Worm (Caenorhabditis elegans) whole organism, L3 larva: ENCODE data around the gene F16B4.4.

Experiments
- R02D3.7 ChIP-seq: fragments of 150-350 bp; optimal IDR thresholded peaks from 2 replicates; lab custom pipeline; 2014; ENCODE audit warnings: missing biosample characterization, missing genetic modification characterization
- aly-2 ChIP-seq: fragments of 150-350 bp; optimal IDR thresholded peaks from 2 replicates; lab custom pipeline; 2014; ENCODE audit warnings: missing biosample characterization, missing genetic modification characterization
- ama-1 ChIP-seq: fragments of 150-350 bp; optimal IDR thresholded peaks from 2 replicates; lab custom pipeline; 2018
- ceh-16 ChIP-seq: sonication (generic microtip); optimal IDR thresholded peaks from 2 replicates; lab custom pipeline; 2017; ENCODE audit warnings: missing biosample characterization, missing genetic modification characterization
- ceh-82 ChIP-seq: fragments of 150-350 bp; optimal IDR thresholded peaks from 2 replicates; lab custom pipeline; 2014; ENCODE audit warnings: missing biosample characterization, missing genetic modification characterization
- ceh-9 ChIP-seq: sonication (generic microtip); optimal IDR thresholded peaks from 2 replicates; lab custom pipeline; 2018; ENCODE audit warnings: missing biosample characterization, missing genetic modification characterization
- daf-12 ChIP-seq: fragments of 150-350 bp; optimal IDR thresholded peaks from 2 replicates; lab custom pipeline; 2014; ENCODE audit warnings: missing biosample characterization, missing genetic modification reagents, missing genetic modification characterization
- egl-27 ChIP-seq: sonication (generic microtip); optimal IDR thresholded peaks from 4 replicates; lab custom pipeline; 2017; ENCODE audit warnings: missing biosample characterization, missing genetic modification reagents, missing genetic modification characterization
- egl-5 ChIP-seq: fragments of 150-350 bp; optimal IDR thresholded peaks from 2 replicates; lab custom pipeline; 2017; ENCODE audit warnings: missing biosample characterization, missing genetic modification reagents, missing genetic modification characterization, inconsistent platforms
- elt-2 ChIP-seq: sonication (generic microtip); optimal IDR thresholded peaks from 2 replicates; lab custom pipeline; 2016; ENCODE audit warnings: missing genetic modification reagents, mild to moderate bottlenecking, missing genetic modification characterization, missing compliant biosample characterization
- elt-3 ChIP-seq, 3 experiments: fragments of 150-350 bp in 1 of 3; sonication (generic microtip) in 2 of 3; optimal IDR thresholded peaks; 2 replicates in 2 of 3; 4 replicates in 1 of 3; lab custom pipeline; 2014 to 2017; ENCODE audit warnings: missing biosample characterization in 3 of 3, missing genetic modification characterization in 3 of 3
- eor-1 ChIP-seq, 2 experiments: fragments of 150-350 bp; optimal IDR thresholded peaks; 2 replicates each; lab custom pipeline; 2014 to 2018; ENCODE audit warnings: missing biosample characterization in 2 of 2, missing genetic modification characterization in 2 of 2
- fkh-10 ChIP-seq: sonication (generic microtip); optimal IDR thresholded peaks from 2 replicates; lab custom pipeline; 2017; ENCODE audit warnings: missing biosample characterization, missing genetic modification reagents, missing genetic modification characterization
- fkh-2 ChIP-seq: fragments of 150-350 bp; optimal IDR thresholded peaks from 2 replicates; lab custom pipeline; 2014; ENCODE audit warnings: missing biosample characterization, missing genetic modification reagents, missing genetic modification characterization
- fos-1 ChIP-seq: fragments of 150-350 bp; optimal IDR thresholded peaks from 2 replicates; lab custom pipeline; 2014; ENCODE audit warnings: missing biosample characterization, missing genetic modification characterization
- hmg-11 ChIP-seq: sonication (generic microtip); optimal IDR thresholded peaks from 2 replicates; lab custom pipeline; 2016; ENCODE audit warnings: missing genetic modification characterization, missing compliant biosample characterization
- jun-1 ChIP-seq: fragments of 150-350 bp; optimal IDR thresholded peaks from 2 replicates; lab custom pipeline; 2014; ENCODE audit warnings: missing biosample characterization, missing genetic modification reagents, missing genetic modification characterization
- lin-15B ChIP-seq: fragments of 150-350 bp; optimal IDR thresholded peaks from 2 replicates; lab custom pipeline; 2014; ENCODE audit warnings: missing biosample characterization, missing genetic modification characterization
- lsy-12 ChIP-seq: sonication (generic microtip); optimal IDR thresholded peaks from 2 replicates; lab custom pipeline; 2016; ENCODE audit warnings: mild to moderate bottlenecking, missing genetic modification characterization, missing compliant biosample characterization
- mdl-1 ChIP-seq: fragments of 150-350 bp; optimal IDR thresholded peaks from 2 replicates; lab custom pipeline; 2014; ENCODE audit warnings: missing biosample characterization, missing genetic modification characterization
- nfya-1 ChIP-seq: sonication (generic microtip); optimal IDR thresholded peaks from 2 replicates; lab custom pipeline; 2017; ENCODE audit warnings: missing genetic modification characterization, mild to moderate bottlenecking, missing compliant biosample characterization, antibody characterized with exemption, moderate library complexity; ENCODE audit not compliant: insufficient read depth
- nhr-11 ChIP-seq: fragments of 150-350 bp; optimal IDR thresholded peaks from 2 replicates; lab custom pipeline; 2014; ENCODE audit warnings: missing biosample characterization, missing genetic modification characterization
- nhr-23 ChIP-seq: fragments of 150-350 bp; optimal IDR thresholded peaks from 2 replicates; lab custom pipeline; 2014; ENCODE audit warnings: missing biosample characterization, missing genetic modification reagents, missing genetic modification characterization
- nhr-237 ChIP-seq: fragments of 150-350 bp; optimal IDR thresholded peaks from 2 replicates; lab custom pipeline; 2014; ENCODE audit warnings: missing biosample characterization, missing genetic modification characterization
- nhr-25 ChIP-seq: sonication (generic microtip); optimal IDR thresholded peaks from 2 replicates; lab custom pipeline; 2017; ENCODE audit warnings: missing biosample characterization, missing genetic modification characterization
- nhr-28 ChIP-seq: fragments of 150-350 bp; optimal IDR thresholded peaks from 2 replicates; lab custom pipeline; 2014; ENCODE audit warnings: missing biosample characterization, missing genetic modification characterization
- nhr-76 ChIP-seq: fragments of 150-350 bp; sonication (generic microtip); optimal IDR thresholded peaks from 5 replicates; lab custom pipeline; 2014; ENCODE audit warnings: missing biosample characterization, missing genetic modification characterization
- nhr-77 ChIP-seq: fragments of 150-350 bp; optimal IDR thresholded peaks from 2 replicates; lab custom pipeline; 2014; ENCODE audit warnings: missing biosample characterization, missing genetic modification characterization
- pqm-1 ChIP-seq: fragments of 150-350 bp; optimal IDR thresholded peaks from 2 replicates; lab custom pipeline; 2017; ENCODE audit warnings: missing biosample characterization, missing genetic modification characterization, inconsistent platforms
- skn-1 ChIP-seq: fragments of 150-350 bp; optimal IDR thresholded peaks from 2 replicates; lab custom pipeline; 2014; ENCODE audit warnings: missing biosample characterization, missing genetic modification characterization
- snpc-4 ChIP-seq: fragments of 150-350 bp; optimal IDR thresholded peaks from 2 replicates; lab custom pipeline; 2014; ENCODE audit warnings: missing biosample characterization, missing genetic modification characterization
- tbx-2 ChIP-seq: sonication (generic microtip); optimal IDR thresholded peaks from 2 replicates; lab custom pipeline; 2016; ENCODE audit warnings: mild to moderate bottlenecking, missing genetic modification characterization, missing compliant biosample characterization
- unc-62 ChIP-seq: fragments of 150-350 bp; sonication (generic microtip); optimal IDR thresholded peaks from 4 replicates; lab custom pipeline; 2014; ENCODE audit warnings: missing biosample characterization, missing genetic modification reagents, missing genetic modification characterization
- zag-1 ChIP-seq: fragments of 150-350 bp; optimal IDR thresholded peaks from 2 replicates; lab custom pipeline; 2014; ENCODE audit warnings: missing biosample characterization, missing genetic modification characterization
- ztf-4 ChIP-seq: fragments of 150-350 bp; optimal IDR thresholded peaks from 2 replicates; lab custom pipeline; 2014; ENCODE audit warnings: missing biosample characterization, missing genetic modification characterization

The F16B4.4 gene

DNA sequence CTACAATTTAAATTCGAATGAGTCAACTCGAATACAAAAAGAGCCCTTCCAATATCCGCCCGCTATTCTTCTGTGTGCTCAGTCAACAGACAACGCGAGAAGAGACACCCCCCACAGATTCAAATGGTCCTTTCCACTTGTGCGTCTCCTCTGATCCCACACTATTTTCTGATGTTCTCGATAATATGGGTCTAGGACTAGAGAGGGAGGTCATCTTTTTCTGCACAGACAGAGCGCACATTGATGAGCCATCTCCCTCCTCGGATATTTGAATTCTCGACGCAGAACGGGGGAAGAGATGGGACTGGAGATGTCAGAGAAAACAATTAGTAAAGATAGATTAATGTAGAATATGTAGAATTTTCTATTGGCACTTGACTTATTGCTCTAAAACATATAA, 23.1 kb upstream of the F16B4.4 start:
- no peak for TF ChIP-seq eor-1 (tag; optimal IDR thresholded peaks at IDR 0.05; lab: Kevin White, UChicago)
- no peak for TF ChIP-seq pqm-1 (tag; lab: Kevin White, UChicago)
- no peak for TF ChIP-seq snpc-4
- TF ChIP-seq ceh-9, result no peak
- TF ChIP-seq ceh-16 (tag; lab: Kevin White, UChicago), result no peak
- TF ChIP-seq nhr-11 (tag; lab: Kevin White, UChicago), result no peak
- no peak for TF ChIP-seq jun-1 (tag; lab: Kevin White, UChicago)
- TF ChIP-seq nfya-1, result no peak
- no peak for TF ChIP-seq lsy-12 (tag; lab: Kevin White, UChicago)
- no peak for TF ChIP-seq elt-2 (tag; lab: Kevin White, UChicago)
- TF ChIP-seq fos-1 (tag; lab: Kevin White, UChicago), result no peak
- no peak for TF ChIP-seq egl-27

DNA sequence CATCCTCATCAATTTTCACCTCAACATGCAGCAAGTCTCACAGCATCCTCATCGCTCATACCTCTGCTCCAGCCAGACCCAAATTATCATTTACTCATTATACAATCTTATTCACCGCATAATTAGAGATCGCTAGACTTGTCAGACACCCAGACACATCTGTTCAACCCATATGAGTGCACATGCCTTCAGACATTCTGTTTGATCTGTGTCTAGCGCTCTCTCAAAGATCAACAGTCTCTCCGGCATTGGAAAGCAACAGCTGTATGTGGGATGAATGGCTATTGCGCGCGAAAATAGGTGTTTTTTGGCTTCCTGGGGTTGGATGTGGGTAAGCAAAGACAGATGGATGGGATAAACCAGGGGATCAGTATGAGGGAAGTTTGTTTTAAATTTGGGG, 21.2 kb upstream of the F16B4.4 start:
- TF ChIP-seq egl-5 (tag; lab: Kevin White, UChicago) (no peak), nhr-25 (tag; lab: Kevin White, UChicago) (no peak), nhr-237 (tag; lab: Kevin White, UChicago) (no peak), nhr-76 (tag; lab: Kevin White, UChicago) (no peak), hmg-11 (no peak), tbx-2 (tag; lab: Kevin White, UChicago) (no peak), ceh-82 (tag; lab: Kevin White, UChicago) (no peak), lin-15B (no peak), lsy-12 (tag; lab: Kevin White, UChicago) (no peak)

DNA sequence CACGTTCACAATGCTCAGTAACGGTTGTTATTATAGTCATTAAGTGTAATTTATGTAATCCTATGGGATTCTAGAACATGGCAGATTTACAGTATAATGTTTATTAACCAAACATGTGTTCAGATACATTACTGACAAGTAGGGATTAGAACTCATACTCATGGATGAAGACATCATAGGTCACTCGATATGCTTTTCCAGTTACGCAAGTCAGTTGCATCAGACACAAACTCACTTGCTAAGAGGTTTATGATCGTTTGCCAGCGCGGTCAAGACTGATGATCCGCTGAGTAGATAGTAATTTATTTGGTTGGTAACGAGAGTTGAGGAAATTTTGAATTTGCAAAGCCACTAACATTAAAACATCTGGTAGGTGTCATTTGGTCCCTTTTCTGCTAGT, 19.2 kb upstream of the F16B4.4 start:
- TF ChIP-seq elt-3 (tag; optimal IDR thresholded peaks at IDR 0.05; lab: Kevin White, UChicago) (no peak), nhr-77 (tag; lab: Kevin White, UChicago) (no peak), nhr-28 (no peak), nhr-11 (tag; lab: Kevin White, UChicago) (no peak), nhr-23 (no peak), fos-1 (tag; lab: Kevin White, UChicago) (no peak), ceh-9 (no peak), fkh-2 (no peak), skn-1 (no peak), aly-2 (no peak), mdl-1 (tag; lab: Kevin White, UChicago) (no peak), R02D3.7 (no peak)

DNA sequence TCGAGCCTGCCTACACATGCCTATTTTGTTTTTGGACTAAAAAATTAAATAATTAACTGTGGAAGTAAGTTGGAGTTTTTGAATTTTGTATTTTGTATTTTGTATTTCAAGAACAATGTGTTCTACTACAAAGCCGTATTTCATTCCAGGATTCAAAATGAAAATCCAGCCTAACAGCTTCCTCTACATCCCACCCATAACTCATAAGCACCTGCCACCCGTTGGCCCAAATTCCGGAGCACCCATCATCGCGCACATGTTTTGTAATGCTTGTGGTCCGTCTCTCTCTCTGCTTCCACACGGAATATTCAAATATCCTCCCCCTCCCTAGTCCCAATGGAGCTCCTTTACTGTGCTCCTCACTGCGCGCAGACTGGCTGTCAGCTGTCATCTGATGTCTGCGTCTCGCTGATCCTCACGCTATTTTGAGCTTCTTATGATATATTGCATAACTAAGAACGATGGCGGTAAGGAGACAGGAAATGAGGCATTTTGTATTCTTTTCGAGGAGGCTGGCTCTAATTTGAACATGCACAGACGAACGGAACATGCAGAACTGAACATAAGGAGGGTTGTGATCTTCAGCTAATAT, 18.2 kb upstream of the F16B4.4 start:
- TF ChIP-seq fkh-10 (GFP tag; lab: Kevin White, UChicago) (no peak), nfya-1 (no peak)
- TF ChIP-seq, all 47 proteins: peak for 0

DNA sequence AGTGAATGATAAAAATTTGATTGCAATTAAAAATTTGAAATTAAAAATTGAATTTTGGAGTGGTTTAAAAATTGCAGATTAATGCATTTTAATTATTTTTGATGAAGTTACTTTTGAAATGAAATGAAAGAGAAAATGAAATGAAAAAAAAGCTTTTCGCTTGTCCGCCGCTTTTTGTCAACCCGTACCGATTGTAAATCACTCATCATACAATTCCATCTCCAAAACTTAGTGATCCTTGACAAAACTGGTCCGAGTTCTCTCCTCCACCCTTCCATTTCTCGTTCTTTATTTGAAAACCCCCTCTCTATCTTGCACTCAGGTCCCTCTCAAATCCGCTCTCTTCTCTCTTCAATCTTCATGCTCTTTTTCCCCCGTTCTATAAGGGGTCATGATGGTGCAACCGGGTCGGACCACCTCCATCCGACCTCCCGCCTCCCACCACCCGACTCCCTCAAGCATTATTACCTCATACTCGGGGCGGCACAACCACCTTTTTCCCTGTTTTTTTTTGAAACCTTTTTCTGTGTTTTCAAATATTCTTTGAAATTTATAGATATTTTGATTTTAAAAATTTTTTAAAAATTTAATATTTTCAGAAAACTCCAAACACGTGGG, 16.6 kb upstream of the F16B4.4 start:
- TF ChIP-seq pqm-1 (tag; lab: Kevin White, UChicago) (no peak), fos-1 (tag; lab: Kevin White, UChicago) (no peak), nhr-237 (tag; lab: Kevin White, UChicago) (no peak), daf-12 (tag; lab: Kevin White, UChicago) (no peak), ztf-4 (no peak), zag-1 (no peak), lsy-12 (tag; lab: Kevin White, UChicago) (no peak), nhr-77 (tag; lab: Kevin White, UChicago) (no peak), nhr-25 (tag; lab: Kevin White, UChicago) (no peak), nhr-23 (no peak), unc-62 (no peak), lin-15B (no peak), egl-5 (tag; lab: Kevin White, UChicago) (no peak), ama-1 (lab: Kevin White, UChicago) (no peak)
